Worm (Caenorhabditis elegans) whole organism, young adult: ENCODE results near the gene T26H5.8.
A peak's percentile ranks its signal among the peaks of the same experiment; 100 is the strongest.

Experiments
- B0019.2 ChIP-seq: fragments of 200-800 bp; sonication (Bioruptor generic); conservative IDR thresholded peaks from 2 replicates; pipeline ENCODE4 v1.3.6; 2022; ENCODE audit warnings: missing genetic modification reagents, missing genetic modification characterization, missing compliant biosample characterization
- B0035.1 ChIP-seq: sonication (generic microtip); optimal IDR thresholded peaks from 2 replicates; lab custom pipeline; 2016; ENCODE audit warnings: missing genetic modification characterization, mild to moderate bottlenecking, missing compliant biosample characterization, missing genotype, missing genetic modification reagents
- B0261.1 ChIP-seq: sonication (generic microtip); optimal IDR thresholded peaks from 2 replicates; lab custom pipeline; 2016; ENCODE audit warnings: mild to moderate bottlenecking, missing genetic modification characterization, moderate library complexity, missing compliant biosample characterization
- B0336.3 ChIP-seq: fragments of 200-800 bp; sonication (Bioruptor generic); IDR thresholded peaks from 2 replicates; pipeline ENCODE4 v1.3.6; 2022; ENCODE audit warnings: missing genetic modification characterization, missing compliant biosample characterization
- C17E4.6 ChIP-seq: fragments of 200-800 bp; sonication (Bioruptor generic); IDR thresholded peaks from 2 replicates; pipeline ENCODE4 v1.3.6; 2022; ENCODE audit warnings: missing genetic modification reagents, missing genetic modification characterization, missing compliant biosample characterization
- F10E7.11 ChIP-seq: sonication (generic microtip); optimal IDR thresholded peaks from 2 replicates; lab custom pipeline; 2017; ENCODE audit warnings: mild to moderate bottlenecking, missing genetic modification characterization, moderate library complexity, missing compliant biosample characterization
- F39B2.1 ChIP-seq: fragments of 200-800 bp; sonication (Bioruptor generic); IDR thresholded peaks from 2 replicates; pipeline ENCODE4 v1.3.6; 2022; ENCODE audit warnings: missing genetic modification reagents, missing genetic modification characterization, missing compliant biosample characterization
- F52B5.7 ChIP-seq: sonication (generic microtip); optimal IDR thresholded peaks from 2 replicates; lab custom pipeline; 2016; ENCODE audit warnings: mild to moderate bottlenecking, missing genetic modification characterization, missing compliant biosample characterization
- F55B11.4 ChIP-seq: sonication (generic microtip); optimal IDR thresholded peaks from 2 replicates; lab custom pipeline; 2016; ENCODE audit warnings: missing compliant biosample characterization, missing genetic modification characterization, borderline replicate concordance; ENCODE audit not compliant: insufficient read depth
- K11D2.4 ChIP-seq: fragments of 200-800 bp; sonication (Bioruptor generic); IDR thresholded peaks from 2 replicates; pipeline ENCODE4 v1.3.6; 2022; ENCODE audit warnings: missing genetic modification reagents, missing genetic modification characterization, missing compliant biosample characterization
- K12H6.12 ChIP-seq: fragments of 200-800 bp; sonication (Bioruptor generic); optimal IDR thresholded peaks from 2 replicates; lab custom pipeline; 2018; ENCODE audit warnings: mild to moderate bottlenecking, missing genetic modification characterization, missing compliant biosample characterization
- T26A5.8 ChIP-seq: sonication (generic microtip); optimal IDR thresholded peaks from 2 replicates; lab custom pipeline; 2016; ENCODE audit warnings: missing genetic modification characterization, missing compliant biosample characterization
- Y53F4B.3 ChIP-seq: fragments of 200-800 bp; sonication (Bioruptor generic); IDR thresholded peaks from 2 replicates; pipeline ENCODE4 v1.3.6; 2022; ENCODE audit warnings: missing genetic modification reagents, missing genetic modification characterization, missing compliant biosample characterization
- ama-1 ChIP-seq, 3 experiments: fragments of 150-350 bp in 1 of 3; sonication (generic microtip) in 2 of 3; optimal IDR thresholded peaks; 2 replicates each; lab custom pipeline; 2014 to 2018; ENCODE audit warnings: missing biosample characterization in 2 of 3, missing genetic modification characterization in 2 of 3, missing genetic modification reagents in 2 of 3
- attf-3 ChIP-seq: fragments of 200-800 bp; sonication (Bioruptor generic); conservative IDR thresholded peaks from 2 replicates; pipeline ENCODE4 v1.3.6; 2022; ENCODE audit warnings: missing genetic modification reagents, missing genetic modification characterization, missing compliant biosample characterization
- attf-5 ChIP-seq: fragments of 200-800 bp; sonication (Bioruptor generic); optimal IDR thresholded peaks from 2 replicates; lab custom pipeline; 2018; ENCODE audit warnings: mild to moderate bottlenecking, missing genetic modification characterization, missing compliant biosample characterization
- bed-2 ChIP-seq: fragments of 200-800 bp; sonication (Bioruptor generic); IDR thresholded peaks from 2 replicates; pipeline ENCODE4 v1.3.6; 2022; ENCODE audit warnings: missing genetic modification reagents, missing genetic modification characterization, missing compliant biosample characterization
- ccch-3 ChIP-seq: fragments of 200-800 bp; sonication (Bioruptor generic); optimal IDR thresholded peaks from 2 replicates; lab custom pipeline; 2018; ENCODE audit warnings: mild to moderate bottlenecking, missing genetic modification characterization, missing compliant biosample characterization
- cebp-2 ChIP-seq: fragments of 200-800 bp; sonication (Bioruptor generic); IDR thresholded peaks from 2 replicates; pipeline ENCODE4 v1.3.6; 2022; ENCODE audit warnings: missing genetic modification characterization, missing compliant biosample characterization
- ceh-79 ChIP-seq: sonication (generic microtip); optimal IDR thresholded peaks from 2 replicates; lab custom pipeline; 2017; ENCODE audit warnings: mild to moderate bottlenecking, missing genetic modification characterization, missing compliant biosample characterization
- chd-7 ChIP-seq: sonication (generic microtip); optimal IDR thresholded peaks from 2 replicates; lab custom pipeline; 2016; ENCODE audit warnings: mild to moderate bottlenecking, missing genetic modification characterization, moderate library complexity, missing compliant biosample characterization
- die-1 ChIP-seq: sonication (generic microtip); optimal IDR thresholded peaks from 2 replicates; lab custom pipeline; 2016; ENCODE audit warnings: missing genotype, mild to moderate bottlenecking, missing genetic modification characterization, missing compliant biosample characterization
- egrh-3 ChIP-seq: fragments of 200-800 bp; sonication (Bioruptor generic); IDR thresholded peaks from 2 replicates; pipeline ENCODE4 v1.3.6; 2022; ENCODE audit warnings: missing genetic modification reagents, missing genetic modification characterization, missing compliant biosample characterization
- ets-4 ChIP-seq: fragments of 200-800 bp; sonication (Bioruptor generic); optimal IDR thresholded peaks from 2 replicates; lab custom pipeline; 2018; ENCODE audit warnings: mild to moderate bottlenecking, missing genetic modification characterization, missing compliant biosample characterization
- fkh-3 ChIP-seq: sonication (generic microtip); optimal IDR thresholded peaks from 2 replicates; lab custom pipeline; 2016; ENCODE audit warnings: mild to moderate bottlenecking, missing genetic modification characterization, missing compliant biosample characterization
- gei-17 ChIP-seq: fragments of 200-800 bp; sonication (Bioruptor generic); optimal IDR thresholded peaks from 2 replicates; lab custom pipeline; 2018; ENCODE audit warnings: mild to moderate bottlenecking, missing genetic modification characterization, missing compliant biosample characterization
- hlh-12 ChIP-seq: sonication (generic microtip); optimal IDR thresholded peaks from 2 replicates; lab custom pipeline; 2016; ENCODE audit warnings: missing genetic modification characterization, missing compliant biosample characterization
- hmg-20 ChIP-seq: fragments of 200-800 bp; sonication (Bioruptor generic); IDR thresholded peaks from 2 replicates; pipeline ENCODE4 v1.3.6; 2022; ENCODE audit warnings: missing genetic modification reagents, missing genetic modification characterization, missing compliant biosample characterization
- lag-1 ChIP-seq: fragments of 200-800 bp; sonication (Bioruptor generic); IDR thresholded peaks from 2 replicates; pipeline ENCODE4 v1.3.6; 2022; ENCODE audit warnings: missing genetic modification reagents, missing genetic modification characterization, missing compliant biosample characterization
- let-526 ChIP-seq: fragments of 200-800 bp; sonication (Bioruptor generic); IDR thresholded peaks from 2 replicates; pipeline ENCODE4 v1.3.6; 2022; ENCODE audit warnings: missing genetic modification reagents, missing genetic modification characterization, missing compliant biosample characterization
- lin-35 ChIP-seq, 3 experiments: fragments of 150-350 bp in 2 of 3; sonication (generic microtip) in 1 of 3; optimal IDR thresholded peaks; 2 replicates each; lab custom pipeline; 2014 to 2018; ENCODE audit warnings: missing biosample characterization in 3 of 3, missing genetic modification characterization in 3 of 3, missing genetic modification reagents in 3 of 3
- madf-10 ChIP-seq: sonication (generic microtip); optimal IDR thresholded peaks from 2 replicates; lab custom pipeline; 2016; ENCODE audit warnings: mild to moderate bottlenecking, missing genetic modification characterization, missing compliant biosample characterization
- mcd-1 ChIP-seq: fragments of 200-800 bp; sonication (Bioruptor generic); IDR thresholded peaks from 2 replicates; pipeline ENCODE4 v1.3.6; 2022; ENCODE audit warnings: missing genetic modification reagents, missing genetic modification characterization, missing compliant biosample characterization
- mes-4 ChIP-seq: sonication (generic microtip); optimal IDR thresholded peaks from 2 replicates; lab custom pipeline; 2016; ENCODE audit warnings: missing genotype, missing genetic modification characterization, missing compliant biosample characterization
- nfya-1 ChIP-seq: sonication (generic microtip); optimal IDR thresholded peaks from 2 replicates; lab custom pipeline; 2017; ENCODE audit warnings: antibody characterized with exemption, missing compliant biosample characterization, missing genetic modification characterization, borderline replicate concordance; ENCODE audit not compliant: insufficient read depth
- nhr-120 ChIP-seq: fragments of 200-800 bp; sonication (Bioruptor generic); IDR thresholded peaks from 2 replicates; pipeline ENCODE4 v1.3.6; 2022; ENCODE audit warnings: missing genetic modification characterization, missing compliant biosample characterization
- nhr-27 ChIP-seq: fragments of 200-800 bp; sonication (Bioruptor generic); optimal IDR thresholded peaks from 2 replicates; lab custom pipeline; 2018; ENCODE audit warnings: mild to moderate bottlenecking, missing genetic modification characterization, moderate library complexity, missing compliant biosample characterization
- pbrm-1 ChIP-seq: fragments of 200-800 bp; sonication (Bioruptor generic); IDR thresholded peaks from 2 replicates; pipeline ENCODE4 v1.3.6; 2022; ENCODE audit warnings: missing genetic modification reagents, missing genetic modification characterization, missing compliant biosample characterization
- pha-4 ChIP-seq: fragments of 150-350 bp; sonication (generic microtip); optimal IDR thresholded peaks from 2 replicates; lab custom pipeline; 2014; ENCODE audit warnings: missing biosample characterization, missing genetic modification reagents, missing genetic modification characterization
- repo-1 ChIP-seq: sonication (generic microtip); optimal IDR thresholded peaks from 2 replicates; lab custom pipeline; 2017; ENCODE audit warnings: mild to moderate bottlenecking, missing genetic modification characterization, missing compliant biosample characterization
- sea-2 ChIP-seq: fragments of 200-800 bp; sonication (Bioruptor generic); IDR thresholded peaks from 2 replicates; pipeline ENCODE4 v1.3.6; 2022; ENCODE audit warnings: missing genetic modification characterization, missing compliant biosample characterization
- snpc-3.4 ChIP-seq: sonication (generic microtip); optimal IDR thresholded peaks from 2 replicates; lab custom pipeline; 2017; ENCODE audit warnings: missing genetic modification characterization, mild to moderate bottlenecking, missing compliant biosample characterization, antibody characterized with exemption, moderate library complexity, missing genotype, missing genetic modification reagents
- sptf-2 ChIP-seq: fragments of 200-800 bp; sonication (Bioruptor generic); optimal IDR thresholded peaks from 2 replicates; lab custom pipeline; 2018; ENCODE audit warnings: mild to moderate bottlenecking, missing genetic modification characterization, missing compliant biosample characterization
- zfh-2 ChIP-seq: fragments of 200-800 bp; sonication (Bioruptor generic); conservative IDR thresholded peaks from 2 replicates; pipeline ENCODE4 v1.3.6; 2022; ENCODE audit warnings: missing genetic modification reagents, missing genetic modification characterization, missing compliant biosample characterization

Gene T26H5.8

ce11 chrV:15466719-15467118 lies 34.2 kb upstream of the T26H5.8 start (continued):
- TF ChIP-seq nhr-27 (tag; lab: Kevin White, UChicago) (no peak), cebp-2 (GFP tag; lab: Robert Waterston, UW) (no peak)

- TF ChIP-seq nhr-120 (GFP tag; lab: Robert Waterston, UW) (no peak), sea-2 (no peak), C17E4.6 (GFP tag; lab: Robert Waterston, UW) (no peak), ama-1 (optimal IDR thresholded peaks at IDR 0.05; lab: Kevin White, UChicago) (no peak), ama-1 (GFP tag; optimal IDR thresholded peaks at IDR 0.05; lab: Kevin White, UChicago) (no peak), pha-4 (no peak), hlh-12 (tag; lab: Kevin White, UChicago) (no peak), zfh-2 (GFP tag; lab: Robert Waterston, UW) (peak; percentile 62), F10E7.11 (tag; lab: Kevin White, UChicago) (no peak), gei-17 (GFP tag; lab: Kevin White, UChicago) (no peak)
Observed at ce11 chrV:15466017-15466416, 33.5 kb upstream of the T26H5.8 start.

- TF ChIP-seq K11D2.4 (GFP tag; lab: Robert Waterston, UW) (peak; percentile 93), F55B11.4 (tag; lab: Kevin White, UChicago) (no peak), mcd-1 (GFP tag; lab: Robert Waterston, UW) (peak; percentile 86), bed-2 (0 out of 2 replicates have a peak, but pooled peaks have one; percentile 54), die-1 (tag; lab: Kevin White, UChicago) (peak; percentile 95), let-526 (GFP tag; lab: Robert Waterston, UW) (peak; percentile 89), lin-35 (GFP tag; optimal IDR thresholded peaks at IDR 0.05; lab: Kevin White, UChicago) (peak in 1 of 3 experiments; percentile 91), B0261.1 (peak; percentile 100), F39B2.1 (GFP tag; lab: Robert Waterston, UW) (0 out of 2 replicates have a peak, but pooled peaks have one; percentile 70), chd-7 (tag; lab: Kevin White, UChicago) (peak; percentile 90), T26A5.8 (tag; lab: Kevin White, UChicago) (peak; percentile 90), attf-5 (GFP tag; lab: Kevin White, UChicago) (peak; percentile 86), F52B5.7 (tag; lab: Kevin White, UChicago) (peak; percentile 81), repo-1 (tag; lab: Kevin White, UChicago) (peak; percentile 92), B0019.2 (GFP tag; lab: Robert Waterston, UW) (peak; percentile 41; the same call in 1 of the 2 replicates), egrh-3 (GFP tag; lab: Robert Waterston, UW) (no peak), B0035.1 (tag; lab: Kevin White, UChicago) (peak; percentile 92), C17E4.6 (GFP tag; lab: Robert Waterston, UW) (peak; percentile 93), pbrm-1 (GFP tag; lab: Robert Waterston, UW) (peak; percentile 95), ceh-79 (peak; percentile 88), ets-4 (GFP tag; lab: Kevin White, UChicago) (no peak), snpc-3.4 (peak; percentile 86), ccch-3 (GFP tag; lab: Kevin White, UChicago) (peak; percentile 47), lag-1 (GFP tag; lab: Robert Waterston, UW) (no peak), F10E7.11 (tag; lab: Kevin White, UChicago) (peak; percentile 47), mes-4 (tag; lab: Kevin White, UChicago) (peak; percentile 71), sptf-2 (peak; percentile 89), nfya-1 (tag; lab: Kevin White, UChicago) (no peak), B0336.3 (GFP tag; lab: Robert Waterston, UW) (peak; percentile 94), fkh-3 (tag; lab: Kevin White, UChicago) (peak; percentile 84), attf-3 (GFP tag; lab: Robert Waterston, UW) (peak; percentile 73), Y53F4B.3 (GFP tag; lab: Robert Waterston, UW) (peak; percentile 80; the same call in 1 of the 2 replicates), hmg-20 (peak; percentile 89), madf-10 (tag; lab: Kevin White, UChicago) (peak; percentile 92), K12H6.12 (peak; percentile 81)
Observed at ce11 chrV:15465032-15465727, 32.7 kb upstream of the T26H5.8 start, which contains the start of gene pqn-71. TSS of gene pqn-71 (plus strand) at chrV:15465677.
